Worm (Caenorhabditis elegans) whole organism, young adult: ENCODE data around the gene inx-11.

Experiments
- B0035.1 ChIP-seq: sonication (generic microtip); optimal IDR thresholded peaks from 2 replicates; lab custom pipeline; 2016; ENCODE audit warnings: missing genetic modification characterization, mild to moderate bottlenecking, missing compliant biosample characterization, missing genotype, missing genetic modification reagents
- B0261.1 ChIP-seq: sonication (generic microtip); optimal IDR thresholded peaks from 2 replicates; lab custom pipeline; 2016; ENCODE audit warnings: mild to moderate bottlenecking, missing genetic modification characterization, moderate library complexity, missing compliant biosample characterization
- C06A6.2 ChIP-seq: fragments of 200-800 bp; sonication (Bioruptor generic); conservative IDR thresholded peaks from 2 replicates; pipeline ENCODE4 v1.3.6; 2022; ENCODE audit warnings: missing genetic modification characterization, missing compliant biosample characterization
- C17E4.6 ChIP-seq: fragments of 200-800 bp; sonication (Bioruptor generic); IDR thresholded peaks from 2 replicates; pipeline ENCODE4 v1.3.6; 2022; ENCODE audit warnings: missing genetic modification reagents, missing genetic modification characterization, missing compliant biosample characterization
- F37B4.10 ChIP-seq: fragments of 200-800 bp; sonication (Bioruptor generic); IDR thresholded peaks from 2 replicates; pipeline ENCODE4 v1.3.6; 2022; ENCODE audit warnings: missing genetic modification characterization, missing compliant biosample characterization
- F52B5.7 ChIP-seq: sonication (generic microtip); optimal IDR thresholded peaks from 2 replicates; lab custom pipeline; 2016; ENCODE audit warnings: mild to moderate bottlenecking, missing genetic modification characterization, missing compliant biosample characterization
- F55B11.4 ChIP-seq: sonication (generic microtip); optimal IDR thresholded peaks from 2 replicates; lab custom pipeline; 2016; ENCODE audit warnings: missing compliant biosample characterization, missing genetic modification characterization, borderline replicate concordance; ENCODE audit not compliant: insufficient read depth
- F57A8.1 ChIP-seq: fragments of 200-800 bp; sonication (Bioruptor generic); optimal IDR thresholded peaks from 2 replicates; lab custom pipeline; 2018; ENCODE audit warnings: mild to moderate bottlenecking, missing genetic modification characterization, moderate library complexity, missing compliant biosample characterization
- K11D2.4 ChIP-seq: fragments of 200-800 bp; sonication (Bioruptor generic); IDR thresholded peaks from 2 replicates; pipeline ENCODE4 v1.3.6; 2022; ENCODE audit warnings: missing genetic modification reagents, missing genetic modification characterization, missing compliant biosample characterization
- T26A5.8 ChIP-seq: sonication (generic microtip); optimal IDR thresholded peaks from 2 replicates; lab custom pipeline; 2016; ENCODE audit warnings: missing genetic modification characterization, missing compliant biosample characterization
- Y53G8AR.9 ChIP-seq: fragments of 200-800 bp; sonication (Bioruptor generic); conservative IDR thresholded peaks from 2 replicates; pipeline ENCODE4 v1.3.6; 2022; ENCODE audit warnings: missing genetic modification reagents, missing genetic modification characterization, missing compliant biosample characterization
- Y56A3A.18 ChIP-seq: fragments of 200-800 bp; sonication (Bioruptor generic); IDR thresholded peaks from 2 replicates; pipeline ENCODE4 v1.3.6; 2022; ENCODE audit warnings: missing genetic modification reagents, missing genetic modification characterization, missing compliant biosample characterization
- Y95B8A.8 ChIP-seq: fragments of 200-800 bp; sonication (Bioruptor generic); IDR thresholded peaks from 2 replicates; pipeline ENCODE4 v1.3.6; 2022; ENCODE audit warnings: missing genetic modification reagents, missing genetic modification characterization, missing compliant biosample characterization
- atf-7 ChIP-seq: sonication (generic microtip); optimal IDR thresholded peaks from 2 replicates; lab custom pipeline; 2017; ENCODE audit warnings: mild to moderate bottlenecking, missing genetic modification characterization, missing compliant biosample characterization
- attf-6 ChIP-seq: fragments of 200-800 bp; sonication (Bioruptor generic); IDR thresholded peaks from 2 replicates; pipeline ENCODE4 v1.3.6; 2022; ENCODE audit warnings: missing genetic modification reagents, missing genetic modification characterization, missing compliant biosample characterization
- bed-1 ChIP-seq: fragments of 200-800 bp; sonication (Bioruptor generic); IDR thresholded peaks from 2 replicates; pipeline ENCODE4 v1.3.6; 2022; ENCODE audit warnings: missing genetic modification reagents, missing genetic modification characterization, missing compliant biosample characterization
- ccch-3 ChIP-seq: fragments of 200-800 bp; sonication (Bioruptor generic); optimal IDR thresholded peaks from 2 replicates; lab custom pipeline; 2018; ENCODE audit warnings: mild to moderate bottlenecking, missing genetic modification characterization, missing compliant biosample characterization
- cebp-2 ChIP-seq: fragments of 200-800 bp; sonication (Bioruptor generic); IDR thresholded peaks from 2 replicates; pipeline ENCODE4 v1.3.6; 2022; ENCODE audit warnings: missing genetic modification characterization, missing compliant biosample characterization
- ceh-100 ChIP-seq: fragments of 200-800 bp; sonication (Bioruptor generic); IDR thresholded peaks from 2 replicates; pipeline ENCODE4 v1.3.6; 2022; ENCODE audit warnings: missing genetic modification reagents, missing genetic modification characterization, missing compliant biosample characterization
- ceh-27 ChIP-seq: fragments of 200-800 bp; sonication (Bioruptor generic); optimal IDR thresholded peaks from 2 replicates; lab custom pipeline; 2018; ENCODE audit warnings: mild to moderate bottlenecking, missing genetic modification characterization, moderate library complexity, missing compliant biosample characterization
- egl-44 ChIP-seq: fragments of 200-800 bp; sonication (Bioruptor generic); IDR thresholded peaks from 2 replicates; pipeline ENCODE4 v1.3.6; 2022; ENCODE audit warnings: missing genetic modification reagents, missing genetic modification characterization, missing compliant biosample characterization
- gei-17 ChIP-seq: fragments of 200-800 bp; sonication (Bioruptor generic); optimal IDR thresholded peaks from 2 replicates; lab custom pipeline; 2018; ENCODE audit warnings: mild to moderate bottlenecking, missing genetic modification characterization, missing compliant biosample characterization
- hlh-12 ChIP-seq: sonication (generic microtip); optimal IDR thresholded peaks from 2 replicates; lab custom pipeline; 2016; ENCODE audit warnings: missing genetic modification characterization, missing compliant biosample characterization
- hmg-1.2 ChIP-seq: fragments of 200-800 bp; sonication (Bioruptor generic); IDR thresholded peaks from 2 replicates; pipeline ENCODE4 v1.3.6; 2022; ENCODE audit warnings: missing genetic modification reagents, missing genetic modification characterization, missing compliant biosample characterization
- hmg-20 ChIP-seq: fragments of 200-800 bp; sonication (Bioruptor generic); IDR thresholded peaks from 2 replicates; pipeline ENCODE4 v1.3.6; 2022; ENCODE audit warnings: missing genetic modification reagents, missing genetic modification characterization, missing compliant biosample characterization
- hrde-1 ChIP-seq: sonication (generic microtip); optimal IDR thresholded peaks from 2 replicates; lab custom pipeline; 2016; ENCODE audit warnings: missing genetic modification characterization, mild to moderate bottlenecking, missing compliant biosample characterization, moderate library complexity, missing genotype, missing genetic modification reagents, borderline replicate concordance
- lin-26 ChIP-seq: fragments of 200-800 bp; sonication (Bioruptor generic); IDR thresholded peaks from 2 replicates; pipeline ENCODE4 v1.3.6; 2022; ENCODE audit warnings: missing genetic modification reagents, missing genetic modification characterization, missing compliant biosample characterization
- lin-35 ChIP-seq, 3 experiments: fragments of 150-350 bp in 2 of 3; sonication (generic microtip) in 1 of 3; optimal IDR thresholded peaks; 2 replicates each; lab custom pipeline; 2014 to 2018; ENCODE audit warnings: missing biosample characterization in 3 of 3, missing genetic modification characterization in 3 of 3, missing genetic modification reagents in 3 of 3
- nfya-1 ChIP-seq: sonication (generic microtip); optimal IDR thresholded peaks from 2 replicates; lab custom pipeline; 2017; ENCODE audit warnings: antibody characterized with exemption, missing compliant biosample characterization, missing genetic modification characterization, borderline replicate concordance; ENCODE audit not compliant: insufficient read depth
- nfyb-1 ChIP-seq: fragments of 200-800 bp; sonication (Bioruptor generic); IDR thresholded peaks from 2 replicates; pipeline ENCODE4 v1.3.6; 2022; ENCODE audit warnings: missing genetic modification reagents, missing genetic modification characterization, missing compliant biosample characterization
- nhr-120 ChIP-seq: fragments of 200-800 bp; sonication (Bioruptor generic); IDR thresholded peaks from 2 replicates; pipeline ENCODE4 v1.3.6; 2022; ENCODE audit warnings: missing genetic modification characterization, missing compliant biosample characterization
- nhr-80 ChIP-seq: sonication (generic microtip); optimal IDR thresholded peaks from 2 replicates; lab custom pipeline; 2016; ENCODE audit warnings: missing genetic modification characterization, missing compliant biosample characterization
- rec-8 ChIP-seq, 2 experiments: sonication (generic microtip); optimal IDR thresholded peaks; 2 replicates each; lab custom pipeline; 2016; ENCODE audit warnings: mild to moderate bottlenecking in 2 of 2, missing genetic modification characterization in 2 of 2, missing genetic modification reagents in 2 of 2, missing genotype in 2 of 2, missing biosample characterization in 1 of 2, missing compliant biosample characterization in 1 of 2, moderate library complexity in 1 of 2
- repo-1 ChIP-seq: sonication (generic microtip); optimal IDR thresholded peaks from 2 replicates; lab custom pipeline; 2017; ENCODE audit warnings: mild to moderate bottlenecking, missing genetic modification characterization, missing compliant biosample characterization
- somi-1 ChIP-seq: fragments of 200-800 bp; sonication (Bioruptor generic); optimal IDR thresholded peaks from 2 replicates; lab custom pipeline; 2018; ENCODE audit warnings: mild to moderate bottlenecking, missing genetic modification characterization, missing compliant biosample characterization
- sptf-2 ChIP-seq: fragments of 200-800 bp; sonication (Bioruptor generic); optimal IDR thresholded peaks from 2 replicates; lab custom pipeline; 2018; ENCODE audit warnings: mild to moderate bottlenecking, missing genetic modification characterization, missing compliant biosample characterization
- tbx-9 ChIP-seq: sonication (generic microtip); optimal IDR thresholded peaks from 2 replicates; lab custom pipeline; 2016; ENCODE audit warnings: borderline replicate concordance, missing genetic modification characterization, inconsistent platforms, missing compliant biosample characterization
- unc-130 ChIP-seq: sonication (generic microtip); optimal IDR thresholded peaks from 2 replicates; lab custom pipeline; 2016; ENCODE audit warnings: missing genetic modification reagents, missing genetic modification characterization, missing compliant biosample characterization
- unc-62 ChIP-seq: fragments of 150-350 bp; optimal IDR thresholded peaks from 2 replicates; lab custom pipeline; 2014; ENCODE audit warnings: missing biosample characterization, missing genetic modification reagents, missing genetic modification characterization
- zfh-2 ChIP-seq: fragments of 200-800 bp; sonication (Bioruptor generic); conservative IDR thresholded peaks from 2 replicates; pipeline ENCODE4 v1.3.6; 2022; ENCODE audit warnings: missing genetic modification reagents, missing genetic modification characterization, missing compliant biosample characterization
- ztf-22 ChIP-seq: fragments of 200-800 bp; sonication (Bioruptor generic); optimal IDR thresholded peaks from 2 replicates; lab custom pipeline; 2018; ENCODE audit warnings: mild to moderate bottlenecking, missing genetic modification characterization, moderate library complexity, missing compliant biosample characterization
- ztf-3 ChIP-seq: fragments of 200-800 bp; sonication (Bioruptor generic); optimal IDR thresholded peaks from 2 replicates; lab custom pipeline; 2018; ENCODE audit warnings: mild to moderate bottlenecking, missing genetic modification characterization, missing compliant biosample characterization

Gene inx-11

ce11 chrV:12497725-12498263 lies 10.8 kb downstream of the inx-11 start, which contains the start of the genes W04D2.4 and rbm-25 (continued):
- TF ChIP-seq Y95B8A.8 (GFP tag; lab: Robert Waterston, UW) (no peak), somi-1 (GFP tag; lab: Kevin White, UChicago) (no peak), unc-62 (GFP tag; lab: Kevin White, UChicago) (no peak), B0035.1 (no peak), nhr-120 (GFP tag; lab: Robert Waterston, UW) (no peak), Y56A3A.18 (GFP tag; lab: Robert Waterston, UW) (no peak), tbx-9 (tag; lab: Kevin White, UChicago) (no peak), ztf-22 (no peak), lin-26 (no peak), sptf-2 (GFP tag; lab: Kevin White, UChicago) (no peak), K11D2.4 (GFP tag; lab: Robert Waterston, UW) (no peak), Y53G8AR.9 (GFP tag; lab: Robert Waterston, UW) (0 out of 2 replicates have a peak, but pooled peaks have one; percentile 53), C17E4.6 (GFP tag; lab: Robert Waterston, UW) (no peak), ceh-100 (GFP tag; lab: Robert Waterston, UW) (no peak), atf-7 (tag; lab: Kevin White, UChicago) (no peak), F55B11.4 (tag; lab: Kevin White, UChicago) (no peak), hrde-1 (no peak), rec-8 (tag; optimal IDR thresholded peaks at IDR 0.05; lab: Kevin White, UChicago) (no peak), hmg-20 (GFP tag; lab: Robert Waterston, UW) (no peak), hmg-1.2 (GFP tag; lab: Robert Waterston, UW) (peak; percentile 16; the same call in 1 of the 2 replicates), T26A5.8 (tag; lab: Kevin White, UChicago) (no peak), ztf-3 (GFP tag; lab: Kevin White, UChicago) (no peak), lin-35 (GFP tag; optimal IDR thresholded peaks at IDR 0.05; lab: Kevin White, UChicago) (peak in 1 of 3 experiments; percentile 67), F52B5.7 (tag; lab: Kevin White, UChicago) (no peak), zfh-2 (GFP tag; lab: Robert Waterston, UW) (no peak), ccch-3 (GFP tag; lab: Kevin White, UChicago) (no peak), cebp-2 (GFP tag; lab: Robert Waterston, UW) (no peak), egl-44 (GFP tag; lab: Robert Waterston, UW) (no peak), bed-1 (GFP tag; lab: Robert Waterston, UW) (no peak), nfya-1 (no peak), nhr-80 (tag; lab: Kevin White, UChicago) (no peak), repo-1 (tag; lab: Kevin White, UChicago) (no peak), F37B4.10 (GFP tag; lab: Robert Waterston, UW) (no peak), F57A8.1 (no peak), nfyb-1 (no peak), C06A6.2 (GFP tag; lab: Robert Waterston, UW) (no peak), gei-17 (no peak), attf-6 (GFP tag; lab: Robert Waterston, UW) (no peak), B0261.1 (tag; lab: Kevin White, UChicago) (no peak), hlh-12 (tag; lab: Kevin White, UChicago) (no peak), unc-130 (GFP tag; lab: Kevin White, UChicago) (no peak), ceh-27 (no peak)
